Fruit fly (Drosophila melanogaster) whole organism, wandering third instar larva: ENCODE results near the gene CG11151.

Source experiments
- GATAd ChIP-seq: sonication (Bioruptor generic); optimal IDR thresholded peaks from 2 replicates; lab custom pipeline; 2016; ENCODE audit warnings: missing biosample characterization, missing genetic modification characterization
- Hr83 ChIP-seq: fragments of 200-300 bp; sonication (Bioruptor generic); optimal IDR thresholded peaks from 2 replicates; lab custom pipeline; 2016; ENCODE audit warnings: missing biosample characterization, mild to moderate bottlenecking, missing genetic modification characterization, moderate library complexity; ENCODE audit not compliant: poor library complexity, severe bottlenecking
- br ChIP-seq: fragments of 200-800 bp; sonication (Bioruptor generic); optimal IDR thresholded peaks from 2 replicates; lab custom pipeline; 2016; ENCODE audit warnings: missing biosample characterization, missing genetic modification characterization
- lola ChIP-seq: fragments of >200 bp; optimal IDR thresholded peaks from 2 replicates; lab custom pipeline; 2017; ENCODE audit warnings: missing biosample characterization, missing genetic modification characterization
- woc ChIP-seq: sonication (Bioruptor generic); optimal IDR thresholded peaks from 2 replicates; lab custom pipeline; 2016; ENCODE audit warnings: missing biosample characterization, mild to moderate bottlenecking, missing genetic modification characterization

dm6 chrX:13748906-13749872, 9.6 kb downstream of the CG11151 start:
- TF ChIP-seq lola (no peak), Hr83 (GFP tag; lab: Kevin White, UChicago) (no peak), br (GFP tag; lab: Kevin White, UChicago) (peak; percentile 1), GATAd (GFP tag; lab: Kevin White, UChicago) (no peak), woc (GFP tag; lab: Kevin White, UChicago) (peak; percentile 14)
